Worm (Caenorhabditis elegans): ENCODE data around the gene yju-2.

The yju-2 gene

ce11 chrIII:7153747-7154238 is 30.3 kb upstream of the yju-2 start, which contains the start of gene ogt-1:
TSS of gene ogt-1 (minus strand) at chrIII:7153797.
- TF ChIP-seq ztf-11 (tag; optimal IDR thresholded peaks at IDR 0.05) = no peak
- peak; percentile 83 for TF ChIP-seq nhr-47 (tag; optimal IDR thresholded peaks at IDR 0.05)
- TF ChIP-seq pqm-1 (tag; optimal IDR thresholded peaks at IDR 0.05) = no peak
- no peak for TF ChIP-seq sup-37 (GFP tag; optimal IDR thresholded peaks at IDR 0.05)
- TF ChIP-seq snpc-4 (tag; optimal IDR thresholded peaks at IDR 0.05) = peak; percentile 76
- TF ChIP-seq ama-1 (optimal IDR thresholded peaks at IDR 0.05) = peak; percentile 84
- TF ChIP-seq C34B4.2 (tag; optimal IDR thresholded peaks at IDR 0.05) = no peak
- TF ChIP-seq nhr-90 (tag; optimal IDR thresholded peaks at IDR 0.05; ENCODE audit: poor library complexity) = peak; percentile 76
- peak; percentile 97 for TF ChIP-seq lin-14 (GFP tag; optimal IDR thresholded peaks at IDR 0.05)
- TF ChIP-seq nhr-19 (GFP tag; conservative IDR thresholded peaks at IDR 0.05) = peak; percentile 86
- TF ChIP-seq unc-62 (GFP tag; optimal IDR thresholded peaks at IDR 0.05) = no peak
- peak; percentile 74 for TF ChIP-seq nhr-11 (tag; optimal IDR thresholded peaks at IDR 0.05)
- TF ChIP-seq unc-30 (tag; optimal IDR thresholded peaks at IDR 0.05) = no peak
- peak; percentile 88 to 90 for TF ChIP-seq lsy-2 (tag; optimal IDR thresholded peaks at IDR 0.05)
- TF ChIP-seq isw-1 (GFP tag; IDR thresholded peaks at IDR 0.05) = peak; percentile 70
- TF ChIP-seq nhr-84 (tag; optimal IDR thresholded peaks at IDR 0.05) = no peak
- no peak for TF ChIP-seq aha-1 (tag; optimal IDR thresholded peaks at IDR 0.05)
- TF ChIP-seq ceh-8 (GFP tag; optimal IDR thresholded peaks at IDR 0.05) = peak; percentile 67
- TF ChIP-seq vab-15 (tag; optimal IDR thresholded peaks at IDR 0.05) = no peak
- TF ChIP-seq aly-2 (tag; optimal IDR thresholded peaks at IDR 0.05) = peak; percentile 66
- no peak for TF ChIP-seq fkh-4 (tag; optimal IDR thresholded peaks at IDR 0.05; ENCODE audit: borderline replicate concordance)
- no peak for TF ChIP-seq alr-1 (tag; optimal IDR thresholded peaks at IDR 0.05; ENCODE audit: borderline replicate concordance)
- peak; percentile 62 for TF ChIP-seq elt-2 (tag; optimal IDR thresholded peaks at IDR 0.05)
- peak; percentile 82 for TF ChIP-seq fos-1 (tag; optimal IDR thresholded peaks at IDR 0.05)
- no peak for TF ChIP-seq ets-5 (GFP tag; IDR thresholded peaks at IDR 0.05)
- TF ChIP-seq zag-1 (tag; optimal IDR thresholded peaks at IDR 0.05) = peak; percentile 39
- TF ChIP-seq mdl-1 (tag; optimal IDR thresholded peaks at IDR 0.05) = peak in 1 of 2 experiments; percentile 79
- no peak for TF ChIP-seq hlh-17 (GFP tag; optimal IDR thresholded peaks at IDR 0.05; ENCODE audit: borderline replicate concordance)
- peak; percentile 69 for TF ChIP-seq blmp-1 (tag; optimal IDR thresholded peaks at IDR 0.05)
- TF ChIP-seq mep-1 (tag; optimal IDR thresholded peaks at IDR 0.05) = peak; percentile 93
- no peak for TF ChIP-seq nhr-12 (tag; optimal IDR thresholded peaks at IDR 0.05)
- no peak for TF ChIP-seq lin-39 (tag; optimal IDR thresholded peaks at IDR 0.05)
- peak; percentile 96 for TF ChIP-seq nhr-71 (tag; optimal IDR thresholded peaks at IDR 0.05)
- TF ChIP-seq jun-1 (tag; optimal IDR thresholded peaks at IDR 0.05) = peak; percentile 68
- peak; percentile 77 for TF ChIP-seq nhr-237 (tag; optimal IDR thresholded peaks at IDR 0.05)
- TF ChIP-seq lin-15B (tag; optimal IDR thresholded peaks at IDR 0.05) = no peak
- TF ChIP-seq xbp-1 (tag; optimal IDR thresholded peaks at IDR 0.05) = peak; percentile 80
- TF ChIP-seq hlh-4 (tag; optimal IDR thresholded peaks at IDR 0.05) = no peak
- peak; percentile 65 for TF ChIP-seq mef-2 (tag; optimal IDR thresholded peaks at IDR 0.05)
- TF ChIP-seq ceh-88 (GFP tag; IDR thresholded peaks at IDR 0.05) = no peak
- no peak for TF ChIP-seq tlp-1 (tag; optimal IDR thresholded peaks at IDR 0.05)
- no peak for TF ChIP-seq pax-3 (tag; optimal IDR thresholded peaks at IDR 0.05)
- TF ChIP-seq C16A3.4 (tag; optimal IDR thresholded peaks at IDR 0.05) = peak; percentile 69
- peak; percentile 89 for TF ChIP-seq swsn-7 (tag; optimal IDR thresholded peaks at IDR 0.05)
- TF ChIP-seq efl-3 (GFP tag; optimal IDR thresholded peaks at IDR 0.05) = no peak
- TF ChIP-seq nhr-77 (tag; optimal IDR thresholded peaks at IDR 0.05) = peak; percentile 71
- peak; percentile 83 to 91 for TF ChIP-seq efl-1 (optimal IDR thresholded peaks at IDR 0.05)
- TF ChIP-seq efl-1 (GFP tag; optimal IDR thresholded peaks at IDR 0.05 in 1 of 2) = peak; percentile 61 to 94
- TF ChIP-seq irx-1 (tag; optimal IDR thresholded peaks at IDR 0.05) = peak; percentile 62
- no peak for TF ChIP-seq nhr-28 (tag; optimal IDR thresholded peaks at IDR 0.05)
- TF ChIP-seq ces-1 (GFP tag; optimal IDR thresholded peaks at IDR 0.05) = no peak
- TF ChIP-seq skn-1 (tag; optimal IDR thresholded peaks at IDR 0.05) = peak; percentile 56
- peak; percentile 80 for TF ChIP-seq rnt-1 (tag; optimal IDR thresholded peaks at IDR 0.05)
- peak; percentile 96 for TF ChIP-seq nhr-85 (tag)
- TF ChIP-seq fkh-8 (tag; optimal IDR thresholded peaks at IDR 0.05) = peak; percentile 46
